Fruit fly (Drosophila melanogaster) whole organism, wandering third instar larva: ENCODE data around the gene Oscillin.

Experiments used
- Dfd ChIP-seq: fragments of >200 bp; optimal IDR thresholded peaks from 2 replicates; lab custom pipeline; 2017; ENCODE audit warnings: missing biosample characterization, missing genetic modification characterization
- dl ChIP-seq, 2 experiments: fragments of 175-275, 200-275 bp in 1 of 2; fragments of 200-275 bp in 1 of 2; sonication (Bioruptor generic); optimal IDR thresholded peaks; lab custom pipeline; 2018; ENCODE audit warnings: mild to moderate bottlenecking in 2 of 2, missing biosample characterization in 2 of 2, missing genetic modification characterization in 2 of 2, moderate library complexity in 2 of 2; ENCODE audit not compliant: partially characterized antibody in 2 of 2, insufficient read depth in 1 of 2
- foxo ChIP-seq, 2 experiments: fragments of 200-800 bp; sonication (Bioruptor generic); optimal IDR thresholded peaks; 2 replicates in 1 of 2; 3 replicates in 1 of 2; lab custom pipeline; 2016 to 2017; ENCODE audit warnings: missing biosample characterization in 2 of 2, missing genetic modification characterization in 2 of 2
- lola ChIP-seq: fragments of >200 bp; optimal IDR thresholded peaks from 2 replicates; lab custom pipeline; 2017; ENCODE audit warnings: missing biosample characterization, missing genetic modification characterization
- pan ChIP-seq: fragments of >200 bp; optimal IDR thresholded peaks from 2 replicates; lab custom pipeline; 2017
- sv ChIP-seq: fragments of 200-800 bp; sonication (Bioruptor generic); optimal IDR thresholded peaks from 3 replicates; lab custom pipeline; 2016; ENCODE audit warnings: missing biosample characterization, missing genetic modification characterization
- tai ChIP-seq: sonication (Bioruptor generic); optimal IDR thresholded peaks from 2 replicates; lab custom pipeline; 2016; ENCODE audit warnings: missing biosample characterization, missing genetic modification characterization
- usp ChIP-seq: fragments of >200 bp; optimal IDR thresholded peaks from 2 replicates; lab custom pipeline; 2017; ENCODE audit warnings: missing biosample characterization, missing genetic modification characterization

dm6 chr2L:5501335-5501734, 45.6 kb upstream of the Oscillin start:
- TF ChIP-seq pan (lab: Kevin White, UChicago) (no peak), foxo (GFP tag; optimal IDR thresholded peaks at IDR 0.05; lab: Kevin White, UChicago) (peak in 1 of 2 experiments; percentile 81), Dfd (GFP tag; lab: Kevin White, UChicago) (no peak), dl (GFP tag; optimal IDR thresholded peaks at IDR 0.05; lab: Kevin White, UChicago; ENCODE audit: insufficient read depth in 1 of 2, partially characterized antibody in 2 of 2) (no peak), tai (GFP tag; lab: Kevin White, UChicago) (peak; percentile 37), lola (GFP tag; lab: Kevin White, UChicago) (no peak), sv (GFP tag; lab: Kevin White, UChicago) (no peak), usp (GFP tag; lab: Kevin White, UChicago) (no peak)
